Fruit fly (Drosophila melanogaster) whole organism, embryonic: ENCODE results near the gene CG8814.
A peak's percentile ranks its signal among the peaks of the same experiment; 100 is the strongest.

ENCODE experiments used
- B-H2 ChIP-seq: fragments of 200-800 bp; sonication (Bioruptor generic); optimal IDR thresholded peaks from 2 replicates; lab custom pipeline; 2018; ENCODE audit warnings: missing biosample characterization, mild to moderate bottlenecking, missing genetic modification characterization
- CG10959 ChIP-seq: fragments of 200-800 bp; sonication (Bioruptor generic); IDR thresholded peaks from 2 replicates; pipeline ENCODE4 v1.3.6; 2022; ENCODE audit warnings: missing biosample characterization, missing genetic modification characterization
- CG12236 ChIP-seq: fragments of 200-800 bp; sonication (Bioruptor generic); optimal IDR thresholded peaks from 2 replicates; lab custom pipeline; 2016; ENCODE audit warnings: missing biosample characterization, missing genetic modification characterization
- CG12744 ChIP-seq: fragments of 200-800 bp; sonication (Bioruptor generic); optimal IDR thresholded peaks from 2 replicates; lab custom pipeline; 2016; ENCODE audit warnings: missing biosample characterization, missing genetic modification characterization
- CG13624 ChIP-seq: fragments of 200-800 bp; sonication (Bioruptor generic); optimal IDR thresholded peaks from 2 replicates; lab custom pipeline; 2016; ENCODE audit warnings: missing biosample characterization, missing genetic modification characterization
- CG14667 ChIP-seq: fragments of 200-800 bp; sonication (Bioruptor generic); IDR thresholded peaks from 2 replicates; pipeline ENCODE4 v1.3.6; 2022; ENCODE audit warnings: missing biosample characterization, missing genetic modification characterization
- CG17328 ChIP-seq: fragments of 200-800 bp; sonication (Bioruptor generic); IDR thresholded peaks from 2 replicates; pipeline ENCODE4 v1.3.6; 2022; ENCODE audit warnings: missing biosample characterization, missing genetic modification characterization
- CG17829 ChIP-seq: fragments of 200-800 bp; optimal IDR thresholded peaks from 2 replicates; lab custom pipeline; 2019; ENCODE audit warnings: missing biosample characterization, mild to moderate bottlenecking, missing genetic modification characterization, moderate library complexity
- CG30403 ChIP-seq: fragments of 200-800 bp; sonication (Bioruptor generic); optimal IDR thresholded peaks from 3 replicates; lab custom pipeline; 2016; ENCODE audit warnings: missing biosample characterization, missing genetic modification characterization
- CG31388 ChIP-seq: fragments of 200-800 bp; sonication (Bioruptor generic); optimal IDR thresholded peaks from 2 replicates; lab custom pipeline; 2016; ENCODE audit warnings: missing biosample characterization, missing genetic modification characterization
- CG3281 ChIP-seq: fragments of 200-800 bp; sonication (Bioruptor generic); optimal IDR thresholded peaks from 3 replicates; lab custom pipeline; 2017; ENCODE audit warnings: missing biosample characterization, mild to moderate bottlenecking, missing genetic modification characterization
- CG34376 ChIP-seq: fragments of 200-800 bp; sonication (Bioruptor generic); optimal IDR thresholded peaks from 2 replicates; lab custom pipeline; 2018; ENCODE audit warnings: missing biosample characterization, mild to moderate bottlenecking, missing genetic modification characterization
- CG3838 ChIP-seq: fragments of 200-800 bp; sonication (Bioruptor generic); optimal IDR thresholded peaks from 3 replicates; lab custom pipeline; 2016; ENCODE audit warnings: missing biosample characterization, missing genetic modification characterization
- CG43689 ChIP-seq: fragments of 200-800 bp; sonication (Bioruptor generic); IDR thresholded peaks from 2 replicates; pipeline ENCODE4 v1.3.6; 2022; ENCODE audit warnings: missing biosample characterization, missing genetic modification characterization
- CG6175 ChIP-seq: fragments of 200-800 bp; sonication (Bioruptor generic); IDR thresholded peaks from 3 replicates; pipeline ENCODE4 v1.3.6; 2022; ENCODE audit warnings: missing biosample characterization, missing genetic modification characterization
- CG7928 ChIP-seq: fragments of 200-800 bp; sonication (Bioruptor generic); optimal IDR thresholded peaks from 2 replicates; lab custom pipeline; 2017; ENCODE audit warnings: missing biosample characterization, mild to moderate bottlenecking, missing genetic modification characterization
- CG8359 ChIP-seq: fragments of 200-800 bp; sonication (Bioruptor generic); optimal IDR thresholded peaks from 2 replicates; lab custom pipeline; 2017; ENCODE audit warnings: missing biosample characterization, mild to moderate bottlenecking, missing genetic modification characterization, borderline replicate concordance
- CrebB ChIP-seq: fragments of 200-800 bp; sonication (Bioruptor generic); optimal IDR thresholded peaks from 3 replicates; lab custom pipeline; 2018; ENCODE audit warnings: missing biosample characterization, mild to moderate bottlenecking, missing genetic modification characterization
- D19A ChIP-seq: fragments of 200-800 bp; optimal IDR thresholded peaks from 3 replicates; lab custom pipeline; 2019; ENCODE audit warnings: missing biosample characterization, mild to moderate bottlenecking, missing genetic modification characterization, moderate library complexity
- Ets97D ChIP-seq: fragments of 200-800 bp; sonication (Bioruptor generic); optimal IDR thresholded peaks from 3 replicates; lab custom pipeline; 2016; ENCODE audit warnings: missing biosample characterization, missing genetic modification characterization
- Hsf ChIP-seq: fragments of 200-800 bp; sonication (Bioruptor generic); optimal IDR thresholded peaks from 3 replicates; lab custom pipeline; 2016; ENCODE audit warnings: missing biosample characterization, missing genetic modification characterization
- Lhr ChIP-seq: fragments of 200-800 bp; sonication (Bioruptor generic); optimal IDR thresholded peaks from 3 replicates; lab custom pipeline; 2017; ENCODE audit warnings: mild to moderate bottlenecking, missing biosample characterization, missing genetic modification reagents, missing genetic modification characterization
- Lpt ChIP-seq: fragments of >200 bp; optimal IDR thresholded peaks from 2 replicates; lab custom pipeline; 2018; ENCODE audit warnings: missing biosample characterization, missing genetic modification characterization
- Max ChIP-seq: fragments of 200-800 bp; sonication (Bioruptor generic); optimal IDR thresholded peaks from 2 replicates; lab custom pipeline; 2016; ENCODE audit warnings: missing biosample characterization, mild to moderate bottlenecking, missing genetic modification characterization
- Med ChIP-seq: fragments of 200-800 bp; sonication (Bioruptor generic); peaks from one replicate; lab custom pipeline; 2016; ENCODE audit warnings: missing biosample characterization, missing genetic modification characterization, mild to moderate bottlenecking, inconsistent platforms, moderate library complexity
- NK7.1 ChIP-seq: fragments of 200-800 bp; sonication (Bioruptor generic); optimal IDR thresholded peaks from 3 replicates; lab custom pipeline; 2016; ENCODE audit warnings: missing biosample characterization, missing genetic modification characterization
- Neu2 ChIP-seq: fragments of 200-800 bp; sonication (Bioruptor generic); optimal IDR thresholded peaks from 3 replicates; lab custom pipeline; 2016; ENCODE audit warnings: missing biosample characterization, missing genetic modification characterization, borderline replicate concordance
- Nf-YA ChIP-seq: fragments of 200-800 bp; sonication (Bioruptor generic); IDR thresholded peaks from 2 replicates; pipeline ENCODE4 v1.3.6; 2022; ENCODE audit warnings: missing biosample characterization, missing genetic modification characterization
- Sin3A ChIP-seq: fragments of >200 bp; optimal IDR thresholded peaks from 2 replicates; lab custom pipeline; 2018
- Xbp1 ChIP-seq: fragments of 200-800 bp; sonication (Bioruptor generic); optimal IDR thresholded peaks from 3 replicates; lab custom pipeline; 2016; ENCODE audit warnings: missing biosample characterization, mild to moderate bottlenecking, missing genetic modification characterization
- YL-1 ChIP-seq: fragments of 200-800 bp; sonication (Bioruptor generic); optimal IDR thresholded peaks from 3 replicates; lab custom pipeline; 2017; ENCODE audit warnings: missing biosample characterization, mild to moderate bottlenecking, missing genetic modification characterization
- ase ChIP-seq: fragments of 200-800 bp; sonication (Bioruptor generic); IDR thresholded peaks from 3 replicates; pipeline ENCODE4 v1.3.6; 2022; ENCODE audit warnings: missing biosample characterization, missing genetic modification characterization
- bcd ChIP-seq: fragments of 200-800 bp; sonication (Bioruptor generic); optimal IDR thresholded peaks from 2 replicates; lab custom pipeline; 2017; ENCODE audit warnings: missing biosample characterization, mild to moderate bottlenecking, missing genetic modification characterization
- cwo ChIP-seq: fragments of 200-800 bp; sonication (Bioruptor generic); optimal IDR thresholded peaks from 3 replicates; lab custom pipeline; 2017; ENCODE audit warnings: missing biosample characterization, missing genetic modification characterization, mild to moderate bottlenecking, moderate library complexity, missing genetic modification reagents
- da ChIP-seq: fragments of 200-800 bp; sonication (Bioruptor generic); optimal IDR thresholded peaks from 2 replicates; lab custom pipeline; 2016; ENCODE audit warnings: missing biosample characterization, missing genetic modification characterization
- exex ChIP-seq: fragments of 200-800 bp; sonication (Bioruptor generic); optimal IDR thresholded peaks from 4 replicates; lab custom pipeline; 2018; ENCODE audit warnings: missing biosample characterization, mild to moderate bottlenecking, missing genetic modification characterization, moderate library complexity
- h ChIP-seq: fragments of >200 bp; optimal IDR thresholded peaks from 2 replicates; lab custom pipeline; 2017
- her ChIP-seq: fragments of 200-800 bp; sonication (Bioruptor generic); optimal IDR thresholded peaks from 2 replicates; lab custom pipeline; 2016; ENCODE audit warnings: missing biosample characterization, missing genetic modification characterization
- lilli ChIP-seq: fragments of 200-800 bp; sonication (Bioruptor generic); optimal IDR thresholded peaks from 3 replicates; lab custom pipeline; 2016; ENCODE audit warnings: missing biosample characterization, missing genetic modification characterization
- onecut ChIP-seq: fragments of 200-800 bp; sonication (Bioruptor generic); IDR thresholded peaks from 2 replicates; pipeline ENCODE4 v1.3.6; 2022; ENCODE audit warnings: missing biosample characterization, missing genetic modification characterization
- pum ChIP-seq: fragments of 200-800 bp; sonication (Bioruptor generic); optimal IDR thresholded peaks from 2 replicates; lab custom pipeline; 2016; ENCODE audit warnings: missing biosample characterization, missing genetic modification characterization
- shn ChIP-seq: fragments of 200-800 bp; sonication (Bioruptor generic); optimal IDR thresholded peaks from 3 replicates; lab custom pipeline; 2016; ENCODE audit warnings: missing biosample characterization, missing genetic modification characterization
- sim ChIP-seq: fragments of 200-800 bp; sonication (Bioruptor generic); IDR thresholded peaks from 2 replicates; pipeline ENCODE4 v1.3.6; 2022; ENCODE audit warnings: missing biosample characterization, missing genetic modification characterization
- slou ChIP-seq: fragments of 200-800 bp; sonication (Bioruptor generic); optimal IDR thresholded peaks from 3 replicates; lab custom pipeline; 2016; ENCODE audit warnings: missing biosample characterization, missing genetic modification characterization
- stwl ChIP-seq: fragments of 200-800 bp; sonication (Bioruptor generic); optimal IDR thresholded peaks from 3 replicates; lab custom pipeline; 2018; ENCODE audit warnings: missing biosample characterization, mild to moderate bottlenecking, missing genetic modification characterization, moderate library complexity
- vnd ChIP-seq: fragments of 200-800 bp; sonication (Bioruptor generic); IDR thresholded peaks from 3 replicates; pipeline ENCODE4 v1.3.6; 2022; ENCODE audit warnings: missing biosample characterization, missing genetic modification characterization; ENCODE audit not compliant: partially characterized antibody
- yki ChIP-seq: fragments of >200 bp; optimal IDR thresholded peaks from 3 replicates; lab custom pipeline; 2018
- zen ChIP-seq: fragments of 200-800 bp; sonication (Bioruptor generic); optimal IDR thresholded peaks from 3 replicates; lab custom pipeline; 2018; ENCODE audit warnings: missing biosample characterization, mild to moderate bottlenecking, missing genetic modification characterization, moderate library complexity
- zfh2 ChIP-seq: fragments of 200-800 bp; sonication (Bioruptor generic); optimal IDR thresholded peaks from 2 replicates; lab custom pipeline; 2016; ENCODE audit warnings: missing biosample characterization, missing genetic modification characterization

Gene CG8814

dm6 chr2L:2856960-2857584 lies 17.6 kb upstream of the CG8814 start, which contains the start of gene CG2991 (continued):
- TF ChIP-seq vnd (peak; percentile 59; the same call in 2 of the 3 replicates), Max (GFP tag; lab: Kevin White, UChicago) (peak; percentile 40), da (GFP tag; lab: Kevin White, UChicago) (no peak), B-H2 (GFP tag; lab: Kevin White, UChicago) (peak; percentile 64), Ets97D (GFP tag; lab: Kevin White, UChicago) (peak; percentile 87), Sin3A (lab: Kevin White, UChicago) (peak; percentile 39), CG8359 (GFP tag; lab: Kevin White, UChicago) (no peak), CG7928 (GFP tag; lab: Kevin White, UChicago) (no peak), Nf-YA (GFP tag; lab: Robert Waterston, UW) (no peak), CrebB (tag; lab: Kevin White, UChicago) (no peak)

dm6 chr2L:2857862-2858734 lies 16.6 kb upstream of the CG8814 start:
- no peak for TF ChIP-seq CG14667
- peak; percentile 70 for TF ChIP-seq exex (tag; lab: Kevin White, UChicago)
- no peak for TF ChIP-seq CG17829 (tag; lab: Kevin White, UChicago)
- TF ChIP-seq CG12744 (GFP tag; lab: Kevin White, UChicago) = no peak
- TF ChIP-seq CG31388 (GFP tag; lab: Kevin White, UChicago) = no peak
- peak; percentile 34 for TF ChIP-seq cwo (GFP tag; lab: Kevin White, UChicago)
- no peak for TF ChIP-seq ase
- peak; percentile 31 for TF ChIP-seq lilli (GFP tag; lab: Kevin White, UChicago)
- TF ChIP-seq shn (GFP tag; lab: Kevin White, UChicago) = peak; percentile 8
- no peak for TF ChIP-seq bcd
- TF ChIP-seq onecut = peak; percentile 2; the same call in 1 of the 2 replicates
- TF ChIP-seq CG43689 (GFP tag; lab: Robert Waterston, UW) = no peak
- no peak for TF ChIP-seq Lhr (GFP tag; lab: Kevin White, UChicago)
- TF ChIP-seq zfh2 (GFP tag; lab: Kevin White, UChicago) = no peak
- no peak for TF ChIP-seq CG12236 (GFP tag; lab: Kevin White, UChicago)
- TF ChIP-seq Xbp1 = peak; percentile 2
- TF ChIP-seq CG3281 (GFP tag; lab: Kevin White, UChicago) = peak; percentile 23
- no peak for TF ChIP-seq zen (tag; lab: Kevin White, UChicago)
- TF ChIP-seq NK7.1 (GFP tag; lab: Kevin White, UChicago) = no peak
- no peak for TF ChIP-seq CG13624 (GFP tag; lab: Kevin White, UChicago)
- TF ChIP-seq CG17328 (GFP tag; lab: Robert Waterston, UW) = no peak
- no peak for TF ChIP-seq slou
- TF ChIP-seq h (lab: Kevin White, UChicago) = no peak
- peak; percentile 66 for TF ChIP-seq Med (GFP tag; lab: Kevin White, UChicago)
- no peak for TF ChIP-seq yki (lab: Kevin White, UChicago)
- TF ChIP-seq CG34376 (GFP tag; lab: Kevin White, UChicago) = peak; percentile 36
- TF ChIP-seq Lpt (GFP tag; lab: Kevin White, UChicago) = no peak
- no peak for TF ChIP-seq Neu2 (GFP tag; lab: Kevin White, UChicago)
- no peak for TF ChIP-seq CG3838 (GFP tag; lab: Kevin White, UChicago)
- TF ChIP-seq sim (GFP tag; lab: Robert Waterston, UW) = no peak
- TF ChIP-seq Hsf = no peak
- TF ChIP-seq her (GFP tag; lab: Kevin White, UChicago) = peak; percentile 14
- peak; percentile 6 for TF ChIP-seq CG30403 (GFP tag; lab: Kevin White, UChicago)
- no peak for TF ChIP-seq D19A (tag; lab: Kevin White, UChicago)
- no peak for TF ChIP-seq CG6175 (GFP tag; lab: Robert Waterston, UW)
- no peak for TF ChIP-seq stwl (tag; lab: Kevin White, UChicago)
- no peak; the same call in 1 of the 2 replicates for TF ChIP-seq CG10959 (GFP tag; lab: Robert Waterston, UW)
- no peak for TF ChIP-seq YL-1 (GFP tag; lab: Kevin White, UChicago)
- TF ChIP-seq pum (GFP tag; lab: Kevin White, UChicago) = no peak
